Fruit fly (Drosophila melanogaster) whole organism, prepupa: ENCODE results near the gene CG1146.

ENCODE experiments used
- CG31627 ChIP-seq: fragments of 200-800 bp; sonication (Bioruptor generic); optimal IDR thresholded peaks from 3 replicates; lab custom pipeline; 2016; ENCODE audit warnings: missing biosample characterization, missing genetic modification characterization
- Gug ChIP-seq: fragments of 200-800 bp; sonication (Bioruptor generic); IDR thresholded peaks from 2 replicates; pipeline ENCODE4 v1.3.6; 2022; ENCODE audit warnings: missing biosample characterization, missing genetic modification characterization
- Sox102F ChIP-seq: fragments of 200-800 bp; sonication (Bioruptor generic); optimal IDR thresholded peaks from 2 replicates; lab custom pipeline; 2016; ENCODE audit warnings: missing biosample characterization, mild to moderate bottlenecking, missing genetic modification characterization
- fd85E ChIP-seq: fragments of 200-800 bp; sonication (Bioruptor generic); optimal IDR thresholded peaks from 3 replicates; lab custom pipeline; 2016; ENCODE audit warnings: missing biosample characterization, missing genetic modification characterization
- ss ChIP-seq, 2 experiments: fragments of 200-800 bp; sonication (Bioruptor generic); optimal IDR thresholded peaks; 2 replicates in 1 of 2; 3 replicates in 1 of 2; lab custom pipeline; 2017 to 2018; ENCODE audit warnings: mild to moderate bottlenecking in 2 of 2, missing biosample characterization in 2 of 2, missing genetic modification characterization in 2 of 2, moderate library complexity in 1 of 2

DNA sequence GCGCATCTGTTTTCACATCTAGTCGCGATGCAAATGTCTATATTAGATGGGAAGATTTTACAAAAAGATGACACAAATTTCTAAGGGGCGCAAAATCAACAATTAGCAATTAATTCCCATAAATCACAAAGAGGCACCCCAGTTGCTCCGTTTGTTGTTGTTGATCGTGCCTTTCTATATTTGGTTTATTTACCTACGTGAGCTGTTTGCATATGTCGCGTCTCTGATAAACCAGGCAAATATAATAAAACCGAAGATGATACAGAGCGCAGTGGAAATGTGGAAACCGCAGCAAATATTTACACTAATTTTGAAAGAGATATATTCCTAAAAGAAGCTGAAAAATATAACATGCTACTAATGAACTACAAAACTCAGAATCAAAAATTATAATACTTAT lies 834 bp downstream of the CG1146 start:
- TF ChIP-seq ss (GFP tag; optimal IDR thresholded peaks at IDR 0.05; lab: Kevin White, UChicago): no peak
- no peak for TF ChIP-seq fd85E (GFP tag; lab: Kevin White, UChicago)
- no peak for TF ChIP-seq Sox102F (GFP tag; lab: Kevin White, UChicago)
- no peak for TF ChIP-seq Gug (GFP tag; lab: Robert Waterston, UW)
- no peak for TF ChIP-seq CG31627 (GFP tag; lab: Kevin White, UChicago)
